Fruit fly (Drosophila melanogaster) whole organism, prepupa: ENCODE data around the gene CG17601.

Experiments
- Blimp-1 ChIP-seq: fragments of 200-800 bp; sonication (Bioruptor generic); optimal IDR thresholded peaks from 3 replicates; lab custom pipeline; 2017; ENCODE audit warnings: missing biosample characterization, missing genetic modification characterization, mild to moderate bottlenecking, moderate library complexity, missing genetic modification reagents
- CG10631 ChIP-seq: fragments of 200-800 bp; sonication (Bioruptor generic); optimal IDR thresholded peaks from 2 replicates; lab custom pipeline; 2016; ENCODE audit warnings: missing biosample characterization, missing genetic modification characterization
- CG10669 ChIP-seq: fragments of 200-800 bp; sonication (Bioruptor generic); optimal IDR thresholded peaks from 3 replicates; lab custom pipeline; 2018; ENCODE audit warnings: missing biosample characterization, mild to moderate bottlenecking, missing genetic modification characterization, moderate library complexity
- CG11294 ChIP-seq: fragments of 200-800 bp; sonication (Bioruptor generic); IDR thresholded peaks from 2 replicates; pipeline ENCODE4 v1.3.6; 2022; ENCODE audit warnings: missing biosample characterization, missing genetic modification characterization
- CG11762 ChIP-seq: fragments of 200-800 bp; sonication (Bioruptor generic); optimal IDR thresholded peaks from 3 replicates; lab custom pipeline; 2016; ENCODE audit warnings: missing biosample characterization, missing genetic modification characterization; ENCODE audit not compliant: insufficient read depth
- CG15336 ChIP-seq: fragments of 200-800 bp; sonication (Bioruptor generic); IDR thresholded peaks from 2 replicates; pipeline ENCODE4 v1.3.6; 2022; ENCODE audit warnings: missing biosample characterization, missing genetic modification characterization
- CG16779 ChIP-seq: fragments of 200-800 bp; sonication (Bioruptor generic); optimal IDR thresholded peaks from 3 replicates; lab custom pipeline; 2017; ENCODE audit warnings: missing biosample characterization, mild to moderate bottlenecking, missing genetic modification characterization
- CG32006 ChIP-seq: fragments of 200-800 bp; sonication (Bioruptor generic); optimal IDR thresholded peaks from 3 replicates; lab custom pipeline; 2017; ENCODE audit warnings: missing biosample characterization, mild to moderate bottlenecking, missing genetic modification characterization
- CG3919 ChIP-seq: fragments of 200-800 bp; sonication (Bioruptor generic); optimal IDR thresholded peaks from 3 replicates; lab custom pipeline; 2016; ENCODE audit warnings: missing biosample characterization, missing genetic modification characterization
- CG4318 ChIP-seq: fragments of 200-800 bp; sonication (Bioruptor generic); optimal IDR thresholded peaks from 3 replicates; lab custom pipeline; 2017; ENCODE audit warnings: missing biosample characterization, mild to moderate bottlenecking, missing genetic modification characterization
- CG6792 ChIP-seq: fragments of 200-800 bp; sonication (Bioruptor generic); optimal IDR thresholded peaks from 3 replicates; lab custom pipeline; 2016; ENCODE audit warnings: missing biosample characterization, missing genetic modification characterization
- CG6808 ChIP-seq: fragments of 200-800 bp; sonication (Bioruptor generic); optimal IDR thresholded peaks from 3 replicates; lab custom pipeline; 2017; ENCODE audit warnings: missing biosample characterization, missing genetic modification characterization, mild to moderate bottlenecking, moderate library complexity, missing genetic modification reagents
- CG6854 ChIP-seq: fragments of 200-800 bp; sonication (Bioruptor generic); optimal IDR thresholded peaks from 2 replicates; lab custom pipeline; 2017; ENCODE audit warnings: missing biosample characterization, mild to moderate bottlenecking, missing genetic modification characterization
- CG8119 ChIP-seq: fragments of 200-800 bp; sonication (Bioruptor generic); IDR thresholded peaks from 3 replicates; pipeline ENCODE4 v1.3.6; 2022; ENCODE audit warnings: missing biosample characterization, missing genetic modification characterization
- CG8319 ChIP-seq: fragments of 200-800 bp; sonication (Bioruptor generic); optimal IDR thresholded peaks from 3 replicates; lab custom pipeline; 2016; ENCODE audit warnings: missing biosample characterization, missing genetic modification characterization
- Eip75B ChIP-seq: fragments of 200-800 bp; sonication (Bioruptor generic); optimal IDR thresholded peaks from 3 replicates; lab custom pipeline; 2016; ENCODE audit warnings: missing biosample characterization, missing genetic modification characterization
- Eip78C ChIP-seq: fragments of 200-800 bp; sonication (Bioruptor generic); peaks from one replicate; lab custom pipeline; 2016; ENCODE audit warnings: missing biosample characterization, missing genetic modification characterization
- Ets21C ChIP-seq: fragments of 200-800 bp; sonication (Bioruptor generic); optimal IDR thresholded peaks from 3 replicates; lab custom pipeline; 2016; ENCODE audit warnings: missing biosample characterization, missing genetic modification characterization
- Ets96B ChIP-seq: fragments of 200-800 bp; optimal IDR thresholded peaks from 2 replicates; lab custom pipeline; 2019; ENCODE audit warnings: missing biosample characterization, mild to moderate bottlenecking, missing genetic modification characterization, moderate library complexity
- Gug ChIP-seq: fragments of 200-800 bp; sonication (Bioruptor generic); IDR thresholded peaks from 2 replicates; pipeline ENCODE4 v1.3.6; 2022; ENCODE audit warnings: missing biosample characterization, missing genetic modification characterization
- Hr38 ChIP-seq: sonication (Bioruptor generic); optimal IDR thresholded peaks from 2 replicates; lab custom pipeline; 2016; ENCODE audit warnings: missing biosample characterization, missing genetic modification characterization
- Hr39 ChIP-seq: fragments of 200-800 bp; sonication (Bioruptor generic); optimal IDR thresholded peaks from 2 replicates; lab custom pipeline; 2016; ENCODE audit warnings: missing biosample characterization, missing genetic modification characterization
- Hr4 ChIP-seq: fragments of 200-800 bp; sonication (Bioruptor generic); optimal IDR thresholded peaks from 3 replicates; lab custom pipeline; 2016; ENCODE audit warnings: missing biosample characterization, missing genetic modification characterization
- Lpt ChIP-seq: fragments of 200-800 bp; sonication (Bioruptor generic); optimal IDR thresholded peaks from 3 replicates; lab custom pipeline; 2016; ENCODE audit warnings: missing biosample characterization, missing genetic modification characterization
- Met ChIP-seq: fragments of 200-800 bp; sonication (Bioruptor generic); optimal IDR thresholded peaks from 3 replicates; lab custom pipeline; 2016; ENCODE audit warnings: missing biosample characterization, missing genetic modification characterization
- OdsH ChIP-seq: fragments of 200-800 bp; sonication (Bioruptor generic); optimal IDR thresholded peaks from 3 replicates; lab custom pipeline; 2016; ENCODE audit warnings: missing biosample characterization, missing genetic modification characterization
- Sox102F ChIP-seq: fragments of 200-800 bp; sonication (Bioruptor generic); optimal IDR thresholded peaks from 2 replicates; lab custom pipeline; 2016; ENCODE audit warnings: missing biosample characterization, mild to moderate bottlenecking, missing genetic modification characterization
- Sox14 ChIP-seq: fragments of 200-800 bp; sonication (Bioruptor generic); optimal IDR thresholded peaks from 3 replicates; lab custom pipeline; 2016; ENCODE audit warnings: missing biosample characterization, missing genetic modification characterization
- Sox15 ChIP-seq: fragments of 200-800 bp; sonication (Bioruptor generic); optimal IDR thresholded peaks from 3 replicates; lab custom pipeline; 2016; ENCODE audit warnings: missing biosample characterization, missing genetic modification characterization
- achi ChIP-seq: fragments of 200-800 bp; sonication (Bioruptor generic); optimal IDR thresholded peaks from 3 replicates; lab custom pipeline; 2016; ENCODE audit warnings: missing biosample characterization, missing genetic modification characterization
- acj6 ChIP-seq: fragments of 200-800 bp; sonication (Bioruptor generic); optimal IDR thresholded peaks from 3 replicates; lab custom pipeline; 2016; ENCODE audit warnings: missing biosample characterization, missing genetic modification characterization
- dac ChIP-seq: fragments of 200-800 bp; sonication (Bioruptor generic); optimal IDR thresholded peaks from 2 replicates; lab custom pipeline; 2017; ENCODE audit warnings: missing biosample characterization, mild to moderate bottlenecking, missing genetic modification characterization
- dsx ChIP-seq: fragments of 200-800 bp; optimal IDR thresholded peaks from 3 replicates; lab custom pipeline; 2019; ENCODE audit warnings: missing biosample characterization, mild to moderate bottlenecking, missing genetic modification characterization, moderate library complexity; ENCODE audit not compliant: poor library complexity, severe bottlenecking
- esn ChIP-seq: fragments of 200-800 bp; sonication (Bioruptor generic); optimal IDR thresholded peaks from 2 replicates; lab custom pipeline; 2016; ENCODE audit warnings: missing biosample characterization, mild to moderate bottlenecking, missing genetic modification characterization, moderate library complexity
- fd85E ChIP-seq: fragments of 200-800 bp; sonication (Bioruptor generic); optimal IDR thresholded peaks from 3 replicates; lab custom pipeline; 2016; ENCODE audit warnings: missing biosample characterization, missing genetic modification characterization
- fkh ChIP-seq: fragments of 200-800 bp; sonication (Bioruptor generic); optimal IDR thresholded peaks from 3 replicates; lab custom pipeline; 2017; ENCODE audit warnings: missing biosample characterization, mild to moderate bottlenecking, missing genetic modification characterization, moderate library complexity
- lz ChIP-seq: fragments of 200-800 bp; sonication (Bioruptor generic); optimal IDR thresholded peaks from 3 replicates; lab custom pipeline; 2016; ENCODE audit warnings: missing biosample characterization, missing genetic modification characterization
- net ChIP-seq: fragments of 200-800 bp; sonication (Bioruptor generic); optimal IDR thresholded peaks from 3 replicates; lab custom pipeline; 2016; ENCODE audit warnings: missing biosample characterization, missing genetic modification characterization
- pdm3 ChIP-seq: fragments of 200-800 bp; sonication (Bioruptor generic); optimal IDR thresholded peaks from 3 replicates; lab custom pipeline; 2016; ENCODE audit warnings: missing biosample characterization, missing genetic modification characterization
- salr ChIP-seq, 2 experiments: fragments of 200-800 bp; sonication (Bioruptor generic); optimal IDR thresholded peaks; 3 replicates each; lab custom pipeline; 2016 to 2018; ENCODE audit warnings: missing biosample characterization in 2 of 2, missing genetic modification characterization in 2 of 2, mild to moderate bottlenecking in 1 of 2
- spab ChIP-seq: fragments of 200-800 bp; sonication (Bioruptor generic); optimal IDR thresholded peaks from 2 replicates; lab custom pipeline; 2017; ENCODE audit warnings: missing biosample characterization, mild to moderate bottlenecking, missing genetic modification characterization, missing genetic modification reagents
- ss ChIP-seq, 2 experiments: fragments of 200-800 bp; sonication (Bioruptor generic); optimal IDR thresholded peaks; 2 replicates in 1 of 2; 3 replicates in 1 of 2; lab custom pipeline; 2017 to 2018; ENCODE audit warnings: mild to moderate bottlenecking in 2 of 2, missing biosample characterization in 2 of 2, missing genetic modification characterization in 2 of 2, moderate library complexity in 1 of 2
- svp ChIP-seq: fragments of 200-800 bp; sonication (Bioruptor generic); peaks from one replicate; lab custom pipeline; 2016; ENCODE audit warnings: missing biosample characterization, missing genetic modification characterization
- topi ChIP-seq: fragments of 200-800 bp; sonication (Bioruptor generic); optimal IDR thresholded peaks from 3 replicates; lab custom pipeline; 2016; ENCODE audit warnings: missing biosample characterization, missing genetic modification characterization
- vri ChIP-seq: fragments of 200-800 bp; sonication (Bioruptor generic); optimal IDR thresholded peaks from 3 replicates; lab custom pipeline; 2016; ENCODE audit warnings: missing biosample characterization, mild to moderate bottlenecking, missing genetic modification characterization

CG17601 gene

DNA sequence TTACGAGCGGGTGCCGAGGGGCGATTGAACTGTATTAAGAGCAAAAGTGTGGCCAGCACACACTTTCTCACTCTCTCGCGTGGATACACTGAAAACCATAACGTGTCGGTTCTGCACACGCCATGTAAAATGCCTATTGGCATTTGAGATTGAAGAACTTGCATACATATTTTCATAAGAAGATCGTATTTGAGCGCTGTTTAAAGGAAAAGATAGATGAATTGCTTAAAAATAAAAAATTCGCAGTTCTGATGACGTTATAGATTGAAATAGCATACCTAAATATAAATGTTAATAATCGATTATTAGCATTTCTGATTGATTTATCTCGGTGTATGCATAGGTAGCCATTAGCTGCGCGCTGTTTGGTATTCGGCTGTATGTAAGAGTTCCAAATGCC lies 37.8 kb upstream of the CG17601 start:
- TF ChIP-seq svp (GFP tag; lab: Kevin White, UChicago) (peak; percentile 17), Lpt (GFP tag; lab: Kevin White, UChicago) (peak; percentile 50), CG6854 (GFP tag; lab: Kevin White, UChicago) (no peak), Gug (GFP tag; lab: Robert Waterston, UW) (0 out of 2 replicates have a peak, but pooled peaks have one; percentile 16), CG32006 (GFP tag; lab: Kevin White, UChicago) (peak; percentile 79), CG6792 (GFP tag; lab: Kevin White, UChicago) (no peak), CG15336 (peak; percentile 65), acj6 (GFP tag; lab: Kevin White, UChicago) (no peak), Met (GFP tag; lab: Kevin White, UChicago) (peak; percentile 2), Eip78C (peak; percentile 56), Sox15 (GFP tag; lab: Kevin White, UChicago) (no peak), Sox102F (no peak), CG8119 (GFP tag; lab: Robert Waterston, UW) (peak; percentile 69; the same call in 2 of the 3 replicates), dsx (GFP tag; lab: Kevin White, UChicago) (no peak), fkh (GFP tag; lab: Kevin White, UChicago) (no peak), CG16779 (tag; lab: Kevin White, UChicago) (no peak), ss (GFP tag; optimal IDR thresholded peaks at IDR 0.05; lab: Kevin White, UChicago) (no peak), CG10631 (GFP tag; lab: Kevin White, UChicago) (peak; percentile 18), salr (GFP tag; optimal IDR thresholded peaks at IDR 0.05; lab: Kevin White, UChicago) (no peak), vri (GFP tag; lab: Kevin White, UChicago) (no peak), Ets21C (no peak), fd85E (GFP tag; lab: Kevin White, UChicago) (no peak), esn (GFP tag; lab: Kevin White, UChicago) (no peak), achi (GFP tag; lab: Kevin White, UChicago) (no peak), CG8319 (no peak), CG3919 (GFP tag; lab: Kevin White, UChicago) (no peak), net (GFP tag; lab: Kevin White, UChicago) (no peak), Hr39 (GFP tag; lab: Kevin White, UChicago) (no peak), CG4318 (peak; percentile 31), dac (GFP tag; lab: Kevin White, UChicago) (peak; percentile 20), Hr38 (no peak), CG10669 (GFP tag; lab: Kevin White, UChicago) (no peak), Hr4 (GFP tag; lab: Kevin White, UChicago) (peak; percentile 69), OdsH (GFP tag; lab: Kevin White, UChicago) (peak; percentile 38), CG6808 (no peak), pdm3 (peak; percentile 19), CG11294 (GFP tag; lab: Robert Waterston, UW) (no peak), spab (GFP tag; lab: Kevin White, UChicago) (no peak), Ets96B (no peak), topi (GFP tag; lab: Kevin White, UChicago) (no peak), CG11762 (GFP tag; lab: Kevin White, UChicago) (peak; percentile 2), Blimp-1 (no peak), Eip75B (GFP tag; lab: Kevin White, UChicago) (no peak), lz (GFP tag; lab: Kevin White, UChicago) (no peak), Sox14 (no peak)
